Fruit fly (Drosophila melanogaster): ENCODE measurements around the gene Uch-L5.

The Uch-L5 gene

DNA sequence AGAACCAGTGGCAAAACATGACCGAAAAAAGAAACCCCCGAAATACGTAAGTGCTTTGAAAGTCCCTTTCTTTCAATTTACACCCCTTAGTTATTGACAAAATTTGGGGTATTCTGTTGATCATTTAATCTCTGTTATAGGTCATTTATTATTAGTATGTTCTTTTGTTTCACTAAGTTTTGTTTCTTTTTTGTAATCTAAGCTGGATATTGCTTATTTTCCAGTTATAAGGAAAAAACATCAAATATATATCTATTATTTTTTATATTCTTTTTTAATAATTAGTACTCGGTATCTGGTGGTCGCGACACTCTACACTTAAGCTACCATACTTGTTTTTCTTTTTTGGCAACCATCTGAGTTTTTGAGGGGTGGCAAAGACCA, 31.9 kb upstream of the Uch-L5 start:
- TF ChIP-seq Eip75B (GFP tag; optimal IDR thresholded peaks at IDR 0.05) (peak; percentile 28), lz (GFP tag; optimal IDR thresholded peaks at IDR 0.05) (peak; percentile 66), CG6276 (GFP tag; optimal IDR thresholded peaks at IDR 0.05) (no peak), Hr38 (GFP tag; optimal IDR thresholded peaks at IDR 0.05) (no peak), Ets96B (tag; optimal IDR thresholded peaks at IDR 0.05) (peak; percentile 52), CG15336 (GFP tag; IDR thresholded peaks at IDR 0.05) (peak; percentile 44; the same call in 1 of the 2 replicates), ss (GFP tag; optimal IDR thresholded peaks at IDR 0.05) (peak in 1 of 2 experiments; percentile 7), CG10669 (GFP tag; optimal IDR thresholded peaks at IDR 0.05) (no peak), CG8632 (GFP tag; optimal IDR thresholded peaks at IDR 0.05) (peak; percentile 37), spab (GFP tag; optimal IDR thresholded peaks at IDR 0.05) (no peak), CG10631 (GFP tag; optimal IDR thresholded peaks at IDR 0.05) (peak; percentile 20), esn (GFP tag; optimal IDR thresholded peaks at IDR 0.05) (peak; percentile 79), fd85E (GFP tag; optimal IDR thresholded peaks at IDR 0.05) (no peak), svp (GFP tag) (peak; percentile 77), CG9139 (GFP tag; optimal IDR thresholded peaks at IDR 0.05) (no peak), Hr4 (GFP tag; optimal IDR thresholded peaks at IDR 0.05) (peak; percentile 51), CG34406 (GFP tag; optimal IDR thresholded peaks at IDR 0.05) (peak; percentile 65), net (GFP tag; optimal IDR thresholded peaks at IDR 0.05) (peak; percentile 16), cyc (GFP tag; optimal IDR thresholded peaks at IDR 0.05) (no peak), Eip78C (GFP tag) (peak; percentile 81), CG8119 (GFP tag; IDR thresholded peaks at IDR 0.05) (peak; percentile 35; the same call in 1 of the 3 replicates), CG32006 (GFP tag; optimal IDR thresholded peaks at IDR 0.05) (peak; percentile 58), eg (GFP tag; IDR thresholded peaks at IDR 0.05) (no peak), salr (GFP tag; optimal IDR thresholded peaks at IDR 0.05) (no peak), CG3032 (tag; optimal IDR thresholded peaks at IDR 0.05) (peak; percentile 36), Sox15 (GFP tag; optimal IDR thresholded peaks at IDR 0.05) (peak; percentile 9), Blimp-1 (GFP tag; optimal IDR thresholded peaks at IDR 0.05) (no peak), CG3919 (GFP tag; optimal IDR thresholded peaks at IDR 0.05) (no peak), OdsH (GFP tag; optimal IDR thresholded peaks at IDR 0.05) (no peak), CG6792 (GFP tag; optimal IDR thresholded peaks at IDR 0.05) (peak; percentile 31), Sox102F (GFP tag; optimal IDR thresholded peaks at IDR 0.05) (peak; percentile 54), Smox (GFP tag; optimal IDR thresholded peaks at IDR 0.05) (no peak), achi (GFP tag; optimal IDR thresholded peaks at IDR 0.05) (peak; percentile 42), acj6 (GFP tag; optimal IDR thresholded peaks at IDR 0.05) (peak; percentile 24), Met (GFP tag; optimal IDR thresholded peaks at IDR 0.05) (peak; percentile 63)

- TF ChIP-seq fd59A (GFP tag; optimal IDR thresholded peaks at IDR 0.05) (no peak), CG31627 (GFP tag; optimal IDR thresholded peaks at IDR 0.05) (no peak), CG9139 (GFP tag; optimal IDR thresholded peaks at IDR 0.05) (no peak)
These were observed 29.7 kb upstream of the Uch-L5 start for dm6 chr3L:9506421-9506820.

- TF ChIP-seq fd59A (GFP tag; optimal IDR thresholded peaks at IDR 0.05) (no peak), Sox15 (GFP tag; optimal IDR thresholded peaks at IDR 0.05) (no peak), CG1621 (tag; optimal IDR thresholded peaks at IDR 0.05) (peak; percentile 48), svp (GFP tag) (no peak), vri (GFP tag; optimal IDR thresholded peaks at IDR 0.05) (peak; percentile 54), CG8119 (GFP tag; IDR thresholded peaks at IDR 0.05) (no peak), Met (GFP tag; optimal IDR thresholded peaks at IDR 0.05) (no peak), cyc (GFP tag; optimal IDR thresholded peaks at IDR 0.05) (no peak), CG9139 (GFP tag; optimal IDR thresholded peaks at IDR 0.05) (no peak)
These were observed 28.9 kb upstream of the Uch-L5 start for dm6 chr3L:9505713-9506062.

Measured in whole organism, prepupa.